Worm (Caenorhabditis elegans) whole organism, L4 larva: ENCODE results near the gene cyk-3.

Experiments
- D1046.2 ChIP-seq: fragments of 200-800 bp; sonication (Bioruptor generic); IDR thresholded peaks from 2 replicates; pipeline ENCODE4 v1.3.6; 2022; ENCODE audit warnings: missing genetic modification characterization, missing compliant biosample characterization
- F26F4.8 ChIP-seq: fragments of 200-800 bp; sonication (Bioruptor generic); conservative IDR thresholded peaks from 2 replicates; pipeline ENCODE4 v1.3.6; 2022; ENCODE audit warnings: missing genetic modification characterization, missing compliant biosample characterization
- F37D6.2 ChIP-seq: sonication (generic microtip); optimal IDR thresholded peaks from 2 replicates; lab custom pipeline; 2016; ENCODE audit warnings: mild to moderate bottlenecking, missing genetic modification characterization, missing compliant biosample characterization
- R02D3.7 ChIP-seq: fragments of 150-350 bp; sonication (generic microtip); optimal IDR thresholded peaks from 3 replicates; lab custom pipeline; 2014; ENCODE audit warnings: missing biosample characterization, missing genetic modification characterization
- T20F7.1 ChIP-seq: fragments of 200-800 bp; sonication (Bioruptor generic); optimal IDR thresholded peaks from 2 replicates; lab custom pipeline; 2018; ENCODE audit warnings: mild to moderate bottlenecking, missing genetic modification characterization, missing compliant biosample characterization
- Y48G9A.11 ChIP-seq: fragments of 200-800 bp; sonication (Bioruptor generic); IDR thresholded peaks from 2 replicates; pipeline ENCODE4 v1.3.6; 2022; ENCODE audit warnings: missing genetic modification reagents, missing genetic modification characterization, missing compliant biosample characterization
- Y5F2A.4 ChIP-seq: fragments of 200-800 bp; sonication (Bioruptor generic); optimal IDR thresholded peaks from 2 replicates; lab custom pipeline; 2018; ENCODE audit warnings: mild to moderate bottlenecking, missing genetic modification characterization, missing compliant biosample characterization
- ZK337.2 ChIP-seq: fragments of 200-800 bp; sonication (Bioruptor generic); IDR thresholded peaks from 2 replicates; pipeline ENCODE4 v1.3.6; 2022; ENCODE audit warnings: missing genetic modification reagents, missing genetic modification characterization, missing compliant biosample characterization
- ceh-20 ChIP-seq: fragments of 200-800 bp; sonication (Bioruptor generic); IDR thresholded peaks from 2 replicates; pipeline ENCODE4 v1.3.6; 2022; ENCODE audit warnings: missing genetic modification reagents, missing genetic modification characterization, missing compliant biosample characterization
- ceh-44 ChIP-seq: fragments of 200-800 bp; sonication (Bioruptor generic); IDR thresholded peaks from 2 replicates; pipeline ENCODE4 v1.3.6; 2022; ENCODE audit warnings: missing genetic modification reagents, missing genetic modification characterization, missing compliant biosample characterization
- ceh-82 ChIP-seq: sonication (generic microtip); optimal IDR thresholded peaks from 2 replicates; lab custom pipeline; 2017; ENCODE audit warnings: missing biosample characterization, missing genetic modification characterization
- cey-2 ChIP-seq: sonication (generic microtip); optimal IDR thresholded peaks from 3 replicates; lab custom pipeline; 2017; ENCODE audit warnings: missing genetic modification characterization, mild to moderate bottlenecking, missing compliant biosample characterization, antibody characterized with exemption, borderline replicate concordance; ENCODE audit not compliant: insufficient read depth
- ctbp-1 ChIP-seq: fragments of 200-800 bp; sonication (Bioruptor generic); IDR thresholded peaks from 2 replicates; pipeline ENCODE4 v1.3.6; 2022; ENCODE audit warnings: missing genetic modification reagents, missing genetic modification characterization, missing compliant biosample characterization
- dmd-6 ChIP-seq: fragments of 200-800 bp; sonication (Bioruptor generic); IDR thresholded peaks from 2 replicates; pipeline ENCODE4 v1.3.6; 2022; ENCODE audit warnings: missing genetic modification reagents, missing genetic modification characterization, missing compliant biosample characterization
- dpl-1 ChIP-seq: fragments of 150-350 bp; optimal IDR thresholded peaks from 2 replicates; lab custom pipeline; 2014; ENCODE audit warnings: missing biosample characterization, missing genetic modification reagents, missing genetic modification characterization
- duxl-1 ChIP-seq: sonication (generic microtip); optimal IDR thresholded peaks from 2 replicates; lab custom pipeline; 2016; ENCODE audit warnings: mild to moderate bottlenecking, missing genetic modification characterization, moderate library complexity, missing compliant biosample characterization; ENCODE audit not compliant: poor library complexity
- egl-43 ChIP-seq: fragments of 200-800 bp; sonication (Bioruptor generic); IDR thresholded peaks from 2 replicates; pipeline ENCODE4 v1.3.6; 2022; ENCODE audit warnings: missing genetic modification reagents, missing genetic modification characterization, missing compliant biosample characterization
- hlh-30 ChIP-seq: sonication (generic microtip); optimal IDR thresholded peaks from 2 replicates; lab custom pipeline; 2017; ENCODE audit warnings: antibody characterized with exemption, mild to moderate bottlenecking, missing genetic modification characterization, missing compliant biosample characterization; ENCODE audit not compliant: insufficient read depth
- hmg-1.1 ChIP-seq: fragments of 200-800 bp; sonication (Bioruptor generic); IDR thresholded peaks from 2 replicates; pipeline ENCODE4 v1.3.6; 2022; ENCODE audit warnings: missing genetic modification reagents, missing genetic modification characterization, missing compliant biosample characterization
- jun-1 ChIP-seq: fragments of 150-350 bp; optimal IDR thresholded peaks from 2 replicates; lab custom pipeline; 2014; ENCODE audit warnings: missing biosample characterization, missing genetic modification reagents, missing genetic modification characterization
- lin-15B ChIP-seq: fragments of 150-350 bp; sonication (generic microtip); optimal IDR thresholded peaks from 3 replicates; lab custom pipeline; 2014; ENCODE audit warnings: missing biosample characterization, missing genetic modification characterization
- lin-38 ChIP-seq: fragments of 200-800 bp; sonication (Bioruptor generic); IDR thresholded peaks from 2 replicates; pipeline ENCODE4 v1.3.6; 2022; ENCODE audit warnings: missing genetic modification reagents, missing genetic modification characterization, missing compliant biosample characterization
- lir-3 ChIP-seq: sonication (generic microtip); optimal IDR thresholded peaks from 2 replicates; lab custom pipeline; 2016; ENCODE audit warnings: mild to moderate bottlenecking, missing genetic modification characterization, missing compliant biosample characterization
- madf-5 ChIP-seq, 2 experiments: fragments of 200-800 bp; sonication (Bioruptor generic); IDR thresholded peaks; 2 replicates each; pipeline ENCODE4 v1.3.6; 2022; ENCODE audit warnings: missing compliant biosample characterization in 2 of 2, missing genetic modification characterization in 2 of 2
- mdl-1 ChIP-seq, 2 experiments: fragments of 150-350 bp in 1 of 2; sonication (generic microtip) in 1 of 2; optimal IDR thresholded peaks; 2 replicates each; lab custom pipeline; 2014 to 2017; ENCODE audit warnings: missing biosample characterization in 2 of 2, missing genetic modification characterization in 2 of 2
- mdt-29 ChIP-seq: fragments of 200-800 bp; sonication (Bioruptor generic); IDR thresholded peaks from 2 replicates; pipeline ENCODE4 v1.3.6; 2022; ENCODE audit warnings: missing genetic modification reagents, missing genetic modification characterization, missing compliant biosample characterization
- mes-2 ChIP-seq: sonication (generic microtip); optimal IDR thresholded peaks from 2 replicates; lab custom pipeline; 2016; ENCODE audit warnings: missing genotype, mild to moderate bottlenecking, missing genetic modification characterization, missing compliant biosample characterization; ENCODE audit not compliant: poor library complexity, severe bottlenecking
- nhr-10 ChIP-seq: fragments of 150-350 bp; optimal IDR thresholded peaks from 2 replicates; lab custom pipeline; 2014; ENCODE audit warnings: missing biosample characterization, missing genetic modification characterization
- nhr-11 ChIP-seq: fragments of 150-350 bp; optimal IDR thresholded peaks from 2 replicates; lab custom pipeline; 2014; ENCODE audit warnings: missing biosample characterization, missing genetic modification characterization
- nhr-237 ChIP-seq: sonication (generic microtip); optimal IDR thresholded peaks from 2 replicates; lab custom pipeline; 2017; ENCODE audit warnings: missing biosample characterization, missing genetic modification characterization
- nhr-28 ChIP-seq: fragments of 150-350 bp; optimal IDR thresholded peaks from 2 replicates; lab custom pipeline; 2014; ENCODE audit warnings: missing biosample characterization, missing genetic modification characterization
- nhr-48 ChIP-seq: sonication (generic microtip); optimal IDR thresholded peaks from 2 replicates; lab custom pipeline; 2016; ENCODE audit warnings: mild to moderate bottlenecking, missing genetic modification characterization, missing compliant biosample characterization
- nhr-6 ChIP-seq: fragments of 150-350 bp; optimal IDR thresholded peaks from 2 replicates; lab custom pipeline; 2014; ENCODE audit warnings: missing biosample characterization, missing genetic modification characterization
- rbr-2 ChIP-seq: sonication (generic microtip); optimal IDR thresholded peaks from 2 replicates; lab custom pipeline; 2016; ENCODE audit warnings: missing genotype, missing genetic modification characterization, missing compliant biosample characterization
- unc-62 ChIP-seq, 3 experiments: fragments of 150-350 bp in 1 of 3; sonication (generic microtip); optimal IDR thresholded peaks in 2 of 3; peaks in 1 of 3; 1 replicate in 1 of 3; 2 replicates in 2 of 3; lab custom pipeline; 2014 to 2017; ENCODE audit warnings: missing biosample characterization in 3 of 3, missing genetic modification characterization in 3 of 3, missing genetic modification reagents in 3 of 3, missing genotype in 1 of 3
- vab-7 ChIP-seq: fragments of 200-800 bp; sonication (Bioruptor generic); IDR thresholded peaks from 2 replicates; pipeline ENCODE4 v1.3.6; 2022; ENCODE audit warnings: missing genetic modification reagents, missing genetic modification characterization, missing compliant biosample characterization
- zfp-3 ChIP-seq: fragments of 200-800 bp; sonication (Bioruptor generic); conservative IDR thresholded peaks from 2 replicates; pipeline ENCODE4 v1.3.6; 2022; ENCODE audit warnings: missing genetic modification reagents, missing genetic modification characterization, missing compliant biosample characterization

Gene cyk-3

DNA sequence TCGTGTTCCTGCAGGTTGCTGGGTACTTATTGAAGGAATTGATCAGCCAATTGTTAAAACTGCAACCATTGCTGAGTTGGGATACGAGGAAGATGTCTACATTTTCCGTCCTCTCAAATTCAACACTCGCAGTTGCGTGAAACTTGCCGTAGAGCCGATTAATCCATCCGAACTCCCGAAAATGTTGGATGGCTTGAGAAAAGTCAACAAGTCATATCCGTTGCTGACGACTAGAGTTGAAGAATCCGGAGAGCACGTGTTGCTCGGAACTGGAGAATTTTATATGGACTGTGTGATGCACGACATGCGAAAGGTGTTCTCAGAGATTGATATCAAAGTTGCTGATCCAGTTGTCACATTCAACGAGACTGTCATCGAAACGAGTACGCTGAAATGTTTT is 8.6 kb upstream of the cyk-3 start:
- no peak for TF ChIP-seq dmd-6 (GFP tag; lab: Robert Waterston, UW)
- TF ChIP-seq Y48G9A.11 (GFP tag; lab: Robert Waterston, UW): no peak
- no peak for TF ChIP-seq ZK337.2 (GFP tag; lab: Robert Waterston, UW)
- no peak for TF ChIP-seq ctbp-1 (GFP tag; lab: Robert Waterston, UW)
- peak in 1 of 2 experiments; percentile 91 for TF ChIP-seq unc-62 (GFP tag; optimal IDR thresholded peaks at IDR 0.05 in 1 of 2; lab: Kevin White, UChicago)
- no peak for TF ChIP-seq unc-62 (tag; optimal IDR thresholded peaks at IDR 0.05; lab: Kevin White, UChicago)
- TF ChIP-seq hlh-30: no peak
- no peak for TF ChIP-seq cey-2 (tag; lab: Kevin White, UChicago)

DNA sequence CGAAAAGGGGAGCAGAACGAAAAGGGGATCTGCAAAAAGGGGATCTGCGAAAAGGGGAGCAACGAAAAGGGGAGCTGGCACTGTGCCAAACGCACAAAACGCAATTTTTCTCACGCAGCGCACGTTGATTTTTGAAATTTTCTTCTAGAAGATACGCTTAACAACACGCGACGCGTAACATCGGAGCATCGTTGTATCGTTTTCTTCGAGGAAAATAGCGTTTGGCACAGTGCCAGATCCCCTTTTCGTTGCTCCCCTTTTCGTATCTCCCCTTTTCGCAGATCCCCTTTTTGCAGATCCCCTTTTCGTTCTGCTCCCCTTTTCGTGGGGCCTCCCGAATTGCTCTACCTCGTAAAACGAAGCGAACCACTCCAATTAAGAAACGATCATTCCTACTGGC is 6.9 kb upstream of the cyk-3 start:
- peak; percentile 52; the same call in 1 of the 2 replicates for TF ChIP-seq lin-38 (GFP tag; lab: Robert Waterston, UW)
- TF ChIP-seq ceh-20 (GFP tag; lab: Robert Waterston, UW): peak; percentile 15; the same call in 1 of the 2 replicates
- TF ChIP-seq hmg-1.1: peak; percentile 51; the same call in 1 of the 2 replicates
- peak; percentile 31; the same call in 1 of the 2 replicates for TF ChIP-seq ceh-44
- TF ChIP-seq ctbp-1 (GFP tag; lab: Robert Waterston, UW): 0 out of 2 replicates have a peak, but pooled peaks have one; percentile 16
- peak; percentile 16 for TF ChIP-seq mes-2 (tag; lab: Kevin White, UChicago)
- TF ChIP-seq Y48G9A.11 (GFP tag; lab: Robert Waterston, UW): peak; percentile 77; the same call in 1 of the 2 replicates
- 0 out of 2 replicates have a peak, but pooled peaks have one; percentile 51 for TF ChIP-seq egl-43 (GFP tag; lab: Robert Waterston, UW)
- peak; percentile 46 for TF ChIP-seq vab-7 (GFP tag; lab: Robert Waterston, UW)

DNA sequence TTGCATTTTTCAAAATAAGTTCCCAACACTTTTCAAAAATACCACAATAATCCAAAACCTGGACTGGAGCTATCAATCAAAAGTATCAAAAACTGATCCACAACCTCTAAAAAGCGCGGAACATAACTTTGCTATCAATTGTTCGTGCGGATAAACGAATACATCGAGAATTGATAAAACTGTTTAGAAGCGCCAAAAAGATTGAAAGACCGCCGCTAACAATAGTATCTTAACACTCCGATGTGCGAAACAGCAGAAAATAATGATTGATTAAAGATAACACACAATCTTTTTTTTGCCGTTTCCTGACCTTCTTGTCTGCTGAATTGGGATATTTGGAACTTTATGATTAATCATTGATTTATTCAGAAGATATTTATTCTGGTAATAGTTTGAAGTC is 8.5 kb downstream of the cyk-3 start, which contains the start of gene tbx-7:
Gene tbx-7 (minus strand): TSS at position 101 of the 400 bp plus-strand sequence.
- TF ChIP-seq nhr-28 (peak; percentile 10), Y5F2A.4 (no peak)
- TF ChIP-seq, all 104 proteins: peak for 1

DNA sequence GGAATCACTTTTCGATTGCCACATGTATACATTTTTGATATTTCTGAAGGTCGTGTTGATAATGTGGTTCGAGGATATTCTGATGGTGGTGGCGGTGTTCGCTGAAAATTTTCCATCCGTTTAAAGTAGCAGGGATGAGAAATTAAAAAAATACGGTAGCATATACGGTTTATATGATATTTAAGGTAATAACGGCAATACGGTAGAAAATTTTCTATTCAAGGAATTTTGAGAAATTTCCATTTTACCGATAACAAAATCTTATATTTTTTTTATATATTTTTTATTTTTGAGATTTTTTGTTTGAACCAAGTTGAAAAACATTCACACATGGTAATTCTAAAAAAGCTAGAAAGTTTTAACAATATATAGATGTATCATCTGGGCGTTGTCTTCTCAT is 10.5 kb downstream of the cyk-3 start, which contains the start of gene ZK328.6:
Gene ZK328.6 (minus strand): TSS at position 101 of the 400 bp plus-strand sequence.
- TF ChIP-seq lin-15B (tag; lab: Kevin White, UChicago) (no peak), T20F7.1 (GFP tag; lab: Kevin White, UChicago) (no peak), F37D6.2 (tag; lab: Kevin White, UChicago) (no peak), ceh-20 (GFP tag; lab: Robert Waterston, UW) (no peak), duxl-1 (tag; lab: Kevin White, UChicago) (no peak), Y48G9A.11 (GFP tag; lab: Robert Waterston, UW) (no peak), nhr-48 (tag; lab: Kevin White, UChicago) (no peak), vab-7 (GFP tag; lab: Robert Waterston, UW) (no peak), nhr-11 (tag; lab: Kevin White, UChicago) (no peak), zfp-3 (GFP tag; lab: Robert Waterston, UW) (no peak), nhr-10 (tag; lab: Kevin White, UChicago) (no peak)

DNA sequence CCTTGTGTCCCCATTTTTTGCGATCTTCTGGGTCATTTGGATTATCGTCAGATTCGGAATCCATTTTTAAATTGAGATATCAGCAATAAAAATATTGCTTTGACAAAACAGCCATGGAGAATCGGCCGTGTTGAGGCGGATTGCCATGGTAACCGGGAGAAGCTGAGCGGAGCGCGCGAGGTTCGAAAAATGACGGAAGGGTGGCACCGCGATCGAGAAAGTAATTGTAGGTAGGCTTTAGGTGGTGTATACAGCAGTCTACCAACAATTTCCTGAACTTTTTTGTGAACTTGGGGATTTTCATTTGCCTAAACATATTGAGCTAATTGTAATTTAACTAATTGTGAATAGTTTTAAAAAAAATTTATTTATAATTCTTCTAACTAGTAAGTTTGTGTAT is 19.4 kb downstream of the cyk-3 start, which contains the start of gene ift-139:
Gene ift-139 (minus strand): TSS at position 101 of the 400 bp plus-strand sequence.
- TF ChIP-seq rbr-2 (tag; lab: Kevin White, UChicago) (no peak), nhr-237 (tag; lab: Kevin White, UChicago) (no peak), duxl-1 (tag; lab: Kevin White, UChicago) (no peak), ceh-82 (tag; lab: Kevin White, UChicago) (no peak), nhr-6 (tag; lab: Kevin White, UChicago) (no peak), mdt-29 (GFP tag; lab: Robert Waterston, UW) (no peak), lir-3 (tag; lab: Kevin White, UChicago) (no peak), jun-1 (tag; lab: Kevin White, UChicago) (no peak), D1046.2 (no peak), madf-5 (GFP tag; IDR thresholded peaks at IDR 0.05; lab: Robert Waterston, UW) (no peak), F26F4.8 (GFP tag; lab: Robert Waterston, UW) (no peak), mdl-1 (tag; optimal IDR thresholded peaks at IDR 0.05; lab: Kevin White, UChicago) (no peak), dpl-1 (no peak), R02D3.7 (tag; lab: Kevin White, UChicago) (no peak), lin-38 (GFP tag; lab: Robert Waterston, UW) (no peak)
